Worm (Caenorhabditis elegans) whole organism, L3 larva: ENCODE results near the gene C12D8.9.

ENCODE experiments used
- ama-1 ChIP-seq: fragments of 150-350 bp; optimal IDR thresholded peaks from 2 replicates; lab custom pipeline; 2018
- nhr-11 ChIP-seq: fragments of 150-350 bp; optimal IDR thresholded peaks from 2 replicates; lab custom pipeline; 2014; ENCODE audit warnings: missing biosample characterization, missing genetic modification characterization
- nhr-237 ChIP-seq: fragments of 150-350 bp; optimal IDR thresholded peaks from 2 replicates; lab custom pipeline; 2014; ENCODE audit warnings: missing biosample characterization, missing genetic modification characterization
- nhr-28 ChIP-seq: fragments of 150-350 bp; optimal IDR thresholded peaks from 2 replicates; lab custom pipeline; 2014; ENCODE audit warnings: missing biosample characterization, missing genetic modification characterization
- pqm-1 ChIP-seq: fragments of 150-350 bp; optimal IDR thresholded peaks from 2 replicates; lab custom pipeline; 2017; ENCODE audit warnings: missing biosample characterization, missing genetic modification characterization, inconsistent platforms
- snpc-4 ChIP-seq: fragments of 150-350 bp; optimal IDR thresholded peaks from 2 replicates; lab custom pipeline; 2014; ENCODE audit warnings: missing biosample characterization, missing genetic modification characterization

DNA sequence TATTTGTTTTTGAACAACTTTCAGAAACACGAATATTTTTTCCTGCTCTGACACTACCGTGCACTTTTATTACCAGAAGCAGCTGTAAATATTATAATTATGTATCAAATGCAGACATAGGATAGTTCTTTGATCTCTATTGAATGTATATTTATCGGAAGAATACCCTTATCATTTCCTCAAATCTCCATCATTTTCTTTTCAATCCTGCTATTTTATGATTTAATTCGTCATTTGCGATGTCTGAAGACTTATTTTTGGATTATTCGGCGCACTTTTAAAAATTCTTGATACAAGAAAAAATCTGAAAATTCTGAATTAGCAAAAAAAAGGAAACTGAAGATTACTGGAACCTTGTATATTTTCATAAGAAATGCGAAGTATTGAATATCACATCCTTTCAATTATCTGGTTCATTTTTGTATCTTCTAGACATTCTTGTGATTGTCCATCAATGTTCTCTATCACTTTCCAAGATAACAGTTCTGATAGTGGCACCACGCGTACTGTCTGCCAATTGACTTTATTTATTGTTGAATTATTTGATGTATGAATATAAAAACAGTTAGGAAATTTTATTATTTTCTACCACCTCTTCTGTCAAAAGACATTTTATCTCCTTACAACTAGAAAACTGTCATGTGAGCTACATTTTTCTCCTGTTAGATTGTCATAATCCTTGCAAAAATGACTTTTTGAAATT, 1.2 kb upstream of the C12D8.9 start:
- TF ChIP-seq ama-1 (lab: Kevin White, UChicago): no peak
- TF ChIP-seq pqm-1 (tag; lab: Kevin White, UChicago): peak; percentile 2
- TF ChIP-seq nhr-237 (tag; lab: Kevin White, UChicago): no peak
- TF ChIP-seq snpc-4 (tag; lab: Kevin White, UChicago): no peak
- no peak for TF ChIP-seq nhr-11
- no peak for TF ChIP-seq nhr-28 (tag; lab: Kevin White, UChicago)
